Worm (Caenorhabditis elegans) whole organism, late embryonic: ENCODE measurements around the gene dct-15.

Source experiments
- F13H6.1 ChIP-seq: sonication (generic microtip); optimal IDR thresholded peaks from 2 replicates; lab custom pipeline; 2016; ENCODE audit warnings: missing genetic modification characterization, missing compliant biosample characterization
- K09A11.1 ChIP-seq: sonication (generic microtip); optimal IDR thresholded peaks from 2 replicates; lab custom pipeline; 2017; ENCODE audit warnings: antibody characterized with exemption, mild to moderate bottlenecking, missing genetic modification characterization, missing compliant biosample characterization; ENCODE audit not compliant: insufficient read depth
- elt-2 ChIP-seq: sonication (generic microtip); optimal IDR thresholded peaks from 2 replicates; lab custom pipeline; 2016; ENCODE audit warnings: missing genetic modification reagents, missing genetic modification characterization, missing compliant biosample characterization
- nfya-1 ChIP-seq: sonication (generic microtip); optimal IDR thresholded peaks from 2 replicates; lab custom pipeline; 2017; ENCODE audit warnings: missing genetic modification characterization, mild to moderate bottlenecking, missing compliant biosample characterization, antibody characterized with exemption, moderate library complexity
- nhr-232 ChIP-seq: sonication (generic microtip); optimal IDR thresholded peaks from 2 replicates; lab custom pipeline; 2016; ENCODE audit warnings: missing genetic modification characterization, missing compliant biosample characterization
- pqm-1 ChIP-seq: sonication (generic microtip); optimal IDR thresholded peaks from 2 replicates; lab custom pipeline; 2016; ENCODE audit warnings: missing genetic modification characterization, missing compliant biosample characterization
- zip-5 ChIP-seq: sonication (generic microtip); optimal IDR thresholded peaks from 2 replicates; lab custom pipeline; 2016; ENCODE audit warnings: missing genetic modification characterization, missing compliant biosample characterization

ce11 chrIV:9840984-9841590 lies 30.6 kb upstream of the dct-15 start, which contains the start of the genes kin-24 and msp-56:
- TF ChIP-seq pqm-1 (tag; lab: Kevin White, UChicago) (no peak), nfya-1 (tag; lab: Kevin White, UChicago) (no peak), F13H6.1 (tag; lab: Kevin White, UChicago) (no peak), K09A11.1 (tag; lab: Kevin White, UChicago) (no peak), nhr-232 (no peak), zip-5 (tag; lab: Kevin White, UChicago) (no peak), elt-2 (no peak)
